Worm (Caenorhabditis elegans) whole organism, L2 larva: ENCODE measurements around the gene lron-10.

Experiments used
- C34F6.9 ChIP-seq: fragments of 150-350 bp; optimal IDR thresholded peaks from 2 replicates; lab custom pipeline; 2014; ENCODE audit warnings: missing biosample characterization, missing genetic modification characterization
- F13H6.1 ChIP-seq: sonication (generic microtip); optimal IDR thresholded peaks from 2 replicates; lab custom pipeline; 2016; ENCODE audit warnings: missing genetic modification characterization, missing compliant biosample characterization
- R02D3.7 ChIP-seq: fragments of 150-350 bp; optimal IDR thresholded peaks from 2 replicates; lab custom pipeline; 2014; ENCODE audit warnings: missing biosample characterization, missing genetic modification characterization
- blmp-1 ChIP-seq: sonication (generic microtip); optimal IDR thresholded peaks from 2 replicates; lab custom pipeline; 2017; ENCODE audit warnings: missing genetic modification characterization, mild to moderate bottlenecking, missing compliant biosample characterization, antibody characterized with exemption, moderate library complexity; ENCODE audit not compliant: insufficient read depth
- ceh-16 ChIP-seq: fragments of 150-350 bp; optimal IDR thresholded peaks from 2 replicates; lab custom pipeline; 2014; ENCODE audit warnings: missing biosample characterization, missing genetic modification characterization
- ceh-82 ChIP-seq: fragments of 150-350 bp; optimal IDR thresholded peaks from 2 replicates; lab custom pipeline; 2014; ENCODE audit warnings: missing biosample characterization, missing genetic modification characterization
- egl-27 ChIP-seq: sonication (generic microtip); optimal IDR thresholded peaks from 3 replicates; lab custom pipeline; 2017; ENCODE audit warnings: missing biosample characterization, missing genetic modification reagents, missing genetic modification characterization
- elt-1 ChIP-seq: fragments of 150-350 bp; optimal IDR thresholded peaks from 2 replicates; lab custom pipeline; 2014; ENCODE audit warnings: missing biosample characterization, missing genetic modification characterization
- lin-39 ChIP-seq: fragments of 150-350 bp; optimal IDR thresholded peaks from 2 replicates; lab custom pipeline; 2014; ENCODE audit warnings: missing biosample characterization, missing genetic modification reagents, missing genetic modification characterization
- lsy-2 ChIP-seq, 2 experiments: fragments of 150-350 bp in 1 of 2; sonication (generic microtip) in 1 of 2; optimal IDR thresholded peaks; 2 replicates each; lab custom pipeline; 2014 to 2017; ENCODE audit warnings: missing biosample characterization in 2 of 2, missing genetic modification characterization in 2 of 2
- mdl-1 ChIP-seq, 2 experiments: fragments of 150-350 bp in 1 of 2; sonication (generic microtip) in 1 of 2; optimal IDR thresholded peaks; 2 replicates each; lab custom pipeline; 2017; ENCODE audit warnings: missing biosample characterization in 2 of 2, missing genetic modification characterization in 2 of 2
- nhr-12 ChIP-seq: fragments of 150-350 bp; optimal IDR thresholded peaks from 2 replicates; lab custom pipeline; 2014; ENCODE audit warnings: missing biosample characterization, missing genetic modification characterization
- nhr-129 ChIP-seq: fragments of 150-350 bp; optimal IDR thresholded peaks from 2 replicates; lab custom pipeline; 2014; ENCODE audit warnings: missing biosample characterization, missing genetic modification characterization
- sem-4 ChIP-seq: fragments of 150-350 bp; optimal IDR thresholded peaks from 2 replicates; lab custom pipeline; 2014; ENCODE audit warnings: missing biosample characterization, missing genetic modification reagents, missing genetic modification characterization
- skn-1 ChIP-seq: sonication (generic microtip); optimal IDR thresholded peaks from 2 replicates; lab custom pipeline; 2017; ENCODE audit warnings: missing biosample characterization, missing genetic modification characterization
- snpc-4 ChIP-seq: fragments of 150-350 bp; optimal IDR thresholded peaks from 2 replicates; lab custom pipeline; 2014; ENCODE audit warnings: missing biosample characterization, missing genetic modification characterization
- unc-39 ChIP-seq: fragments of 150-350 bp; optimal IDR thresholded peaks from 2 replicates; lab custom pipeline; 2014; ENCODE audit warnings: missing biosample characterization, missing genetic modification characterization
- unc-55 ChIP-seq: fragments of 150-350 bp; sonication (generic microtip); optimal IDR thresholded peaks from 3 replicates; lab custom pipeline; 2014; ENCODE audit warnings: missing biosample characterization, missing genetic modification reagents, missing genetic modification characterization
- unc-62 ChIP-seq: fragments of 150-350 bp; optimal IDR thresholded peaks from 2 replicates; lab custom pipeline; 2014; ENCODE audit warnings: missing biosample characterization, missing genetic modification reagents, missing genetic modification characterization
- ztf-11 ChIP-seq: sonication (generic microtip); optimal IDR thresholded peaks from 2 replicates; lab custom pipeline; 2017; ENCODE audit warnings: missing biosample characterization, missing genetic modification characterization

Gene lron-10

DNA sequence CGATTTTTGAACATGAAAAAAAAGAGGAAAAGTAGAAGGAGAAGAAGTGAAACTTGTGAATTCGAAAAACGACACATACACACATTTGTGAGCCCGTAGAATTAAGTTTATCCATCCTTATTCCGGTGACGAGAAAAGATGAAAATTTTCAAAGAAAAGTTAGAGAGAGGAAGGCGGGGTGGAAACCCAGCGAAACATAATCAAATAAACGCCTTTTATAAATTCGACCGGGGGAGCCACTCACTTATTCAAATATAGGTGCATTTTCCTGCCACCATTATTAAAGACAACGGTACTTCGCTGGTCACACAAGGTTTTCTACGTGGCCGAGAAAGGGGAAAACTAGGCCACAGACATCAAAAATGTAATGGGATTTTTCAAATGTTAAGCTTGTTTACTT is 37.7 kb downstream of the lron-10 start:
- no peak for TF ChIP-seq ceh-16 (tag; lab: Kevin White, UChicago)
- TF ChIP-seq, all 48 proteins: peak for 0

DNA sequence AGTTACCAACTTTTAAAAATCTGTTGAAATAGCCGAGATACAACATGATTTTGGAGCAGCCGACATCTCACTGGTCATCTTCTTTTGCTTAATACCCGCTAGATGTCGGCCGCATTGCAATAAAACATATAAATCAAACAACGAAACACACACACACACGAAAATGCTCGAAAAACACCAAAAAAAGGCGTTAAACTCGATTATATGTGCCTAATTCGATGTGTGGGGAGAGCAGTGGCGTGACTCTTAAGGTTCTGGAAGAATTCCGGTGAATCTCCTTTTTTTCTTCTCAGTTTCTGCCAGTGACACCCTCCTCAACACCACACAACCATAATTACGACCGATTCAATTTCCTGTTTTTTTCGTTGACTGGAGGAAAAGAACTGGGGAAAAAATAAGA is 41.0 kb downstream of the lron-10 start:
- TF ChIP-seq snpc-4 (tag; lab: Kevin White, UChicago), result peak; percentile 1
- no peak for TF ChIP-seq ztf-11 (tag; lab: Kevin White, UChicago)
- no peak for TF ChIP-seq elt-1 (tag; lab: Kevin White, UChicago)

DNA sequence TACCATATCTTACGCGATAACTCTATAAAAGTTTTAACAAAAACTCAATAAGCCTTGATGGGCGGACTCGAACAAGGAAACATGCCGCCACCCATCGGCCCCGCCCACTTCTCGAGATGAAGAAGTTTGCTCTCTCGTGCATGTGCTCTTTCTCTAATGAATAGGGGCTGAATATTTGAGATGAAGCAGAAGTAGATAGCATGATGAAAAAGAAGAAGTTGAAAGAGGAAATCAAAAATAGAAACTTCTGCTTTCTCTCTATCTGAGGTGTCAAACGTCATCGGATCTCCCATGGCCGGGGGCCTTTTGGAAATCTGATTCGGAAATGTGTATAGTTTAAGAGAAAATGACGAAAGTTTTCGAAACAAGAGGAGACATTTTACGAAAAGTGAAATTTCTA is 42.3 kb downstream of the lron-10 start:
- TF ChIP-seq lsy-2 (tag; optimal IDR thresholded peaks at IDR 0.05; lab: Kevin White, UChicago) (peak in 1 of 2 experiments; percentile 8), egl-27 (no peak)
- TF ChIP-seq, all 48 proteins: peak for 1

- TF ChIP-seq unc-55 (GFP tag; lab: Kevin White, UChicago), result no peak
- TF ChIP-seq lsy-2 (tag; optimal IDR thresholded peaks at IDR 0.05; lab: Kevin White, UChicago), result peak in 1 of 2 experiments; percentile 23
- TF ChIP-seq, all 48 proteins: peak for 1
Observed at ce11 chrIII:10577782-10578181, 43.4 kb downstream of the lron-10 start.

DNA sequence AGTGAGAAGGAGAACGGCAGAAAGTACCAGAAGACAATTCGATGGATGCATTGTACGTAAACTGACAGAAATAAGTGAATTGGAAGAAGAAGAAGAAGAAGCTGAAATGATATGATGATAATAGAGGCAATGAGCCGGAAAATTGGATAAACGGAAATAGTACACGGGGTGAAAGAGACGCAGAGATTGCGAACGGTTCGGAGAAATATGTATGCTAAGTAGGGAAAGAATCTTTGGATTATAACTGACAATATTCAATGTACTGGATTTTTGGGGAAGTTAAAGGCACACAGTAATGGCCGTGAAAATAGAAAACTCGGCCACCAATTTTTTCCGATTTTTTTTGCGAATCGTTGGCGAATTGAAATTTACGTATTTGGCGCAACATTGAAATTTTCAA is 45.8 kb downstream of the lron-10 start, which contains the start of gene Y45F3A.4:
Gene Y45F3A.4, minus strand, starts transcription at position 101 of the 400 bp plus-strand sequence.
- TF ChIP-seq lin-39 (no peak), blmp-1 (tag; lab: Kevin White, UChicago) (no peak), mdl-1 (tag; optimal IDR thresholded peaks at IDR 0.05; lab: Kevin White, UChicago) (no peak), ceh-82 (no peak), F13H6.1 (no peak), unc-55 (GFP tag; lab: Kevin White, UChicago) (no peak), skn-1 (tag; lab: Kevin White, UChicago) (no peak), unc-62 (GFP tag; lab: Kevin White, UChicago) (no peak), elt-1 (tag; lab: Kevin White, UChicago) (no peak), unc-39 (no peak), sem-4 (tag; lab: Kevin White, UChicago) (no peak)

DNA sequence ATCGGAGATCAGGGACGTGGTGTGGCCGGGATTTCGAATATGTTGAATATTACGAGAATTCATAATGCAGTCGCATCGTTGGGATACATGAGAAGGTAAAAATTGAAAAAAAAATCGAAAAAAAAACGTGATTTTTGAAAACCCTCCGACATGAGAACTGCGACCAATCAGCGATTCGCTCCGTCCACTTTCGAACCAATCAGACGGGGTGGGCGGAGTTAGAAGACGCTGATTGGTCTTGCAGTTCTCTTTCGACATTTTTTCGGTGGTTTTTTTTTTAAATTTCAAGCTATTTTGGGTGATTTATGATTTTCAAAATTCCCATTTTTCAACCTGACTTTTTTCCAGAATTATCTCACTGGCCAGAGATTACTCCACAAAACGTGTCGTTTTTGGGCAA is 51.9 kb downstream of the lron-10 start:
- TF ChIP-seq nhr-129 (tag; lab: Kevin White, UChicago) (no peak), nhr-12 (tag; lab: Kevin White, UChicago) (no peak), R02D3.7 (no peak), snpc-4 (tag; lab: Kevin White, UChicago) (no peak), ceh-16 (tag; lab: Kevin White, UChicago) (no peak), C34F6.9 (tag; lab: Kevin White, UChicago) (no peak), F13H6.1 (no peak)
